Worm (Caenorhabditis elegans): ENCODE measurements around the gene Y75B12B.3.

- TF ChIP-seq ama-1 (optimal IDR thresholded peaks at IDR 0.05) (no peak), C08G9.2 (tag; optimal IDR thresholded peaks at IDR 0.05) (no peak), syd-9 (tag; optimal IDR thresholded peaks at IDR 0.05) (no peak), T23F11.4 (GFP tag; optimal IDR thresholded peaks at IDR 0.05) (no peak), pha-4 (tag; optimal IDR thresholded peaks at IDR 0.05) (no peak), unc-86 (tag; optimal IDR thresholded peaks at IDR 0.05) (no peak), ceh-9 (tag; optimal IDR thresholded peaks at IDR 0.05) (no peak), npax-4 (tag; optimal IDR thresholded peaks at IDR 0.05) (no peak), F13H6.1 (tag; optimal IDR thresholded peaks at IDR 0.05) (no peak), ahr-1 (tag; optimal IDR thresholded peaks at IDR 0.05) (no peak), nhr-11 (tag; optimal IDR thresholded peaks at IDR 0.05) (no peak)
Measured at ce11 chrV:15179757-15180156, 6.3 kb downstream of the Y75B12B.3 start, which contains the start of gene T09F5.10.

All from whole organism, late embryonic.